Worm (Caenorhabditis elegans): ENCODE results near the gene bath-15.

ce11 chrIII:7734105-7734504 lies 41.7 kb downstream of the bath-15 start:
- TF ChIP-seq T20F7.1 (GFP tag; optimal IDR thresholded peaks at IDR 0.05) (no peak), nhr-28 (tag; optimal IDR thresholded peaks at IDR 0.05) (no peak)
